Worm (Caenorhabditis elegans) whole organism, young adult: ENCODE data around the gene C16H3.3.

Source experiments
- B0261.1 ChIP-seq: sonication (generic microtip); optimal IDR thresholded peaks from 2 replicates; lab custom pipeline; 2016; ENCODE audit warnings: mild to moderate bottlenecking, missing genetic modification characterization, moderate library complexity, missing compliant biosample characterization
- B0336.3 ChIP-seq: fragments of 200-800 bp; sonication (Bioruptor generic); IDR thresholded peaks from 2 replicates; pipeline ENCODE4 v1.3.6; 2022; ENCODE audit warnings: missing genetic modification characterization, missing compliant biosample characterization
- C06A6.2 ChIP-seq: fragments of 200-800 bp; sonication (Bioruptor generic); conservative IDR thresholded peaks from 2 replicates; pipeline ENCODE4 v1.3.6; 2022; ENCODE audit warnings: missing genetic modification characterization, missing compliant biosample characterization
- C17E4.6 ChIP-seq: fragments of 200-800 bp; sonication (Bioruptor generic); IDR thresholded peaks from 2 replicates; pipeline ENCODE4 v1.3.6; 2022; ENCODE audit warnings: missing genetic modification reagents, missing genetic modification characterization, missing compliant biosample characterization
- D2030.7 ChIP-seq: fragments of 200-800 bp; sonication (Bioruptor generic); IDR thresholded peaks from 2 replicates; pipeline ENCODE4 v1.3.6; 2022; ENCODE audit warnings: missing genetic modification reagents, missing genetic modification characterization, missing compliant biosample characterization
- F22D6.2 ChIP-seq: sonication (generic microtip); optimal IDR thresholded peaks from 2 replicates; lab custom pipeline; 2016; ENCODE audit warnings: mild to moderate bottlenecking, missing genetic modification characterization, missing compliant biosample characterization
- F33H1.4 ChIP-seq: fragments of 200-800 bp; sonication (Bioruptor generic); IDR thresholded peaks from 2 replicates; pipeline ENCODE4 v1.3.6; 2022; ENCODE audit warnings: missing genetic modification reagents, missing genetic modification characterization, missing compliant biosample characterization
- F39B2.1 ChIP-seq: fragments of 200-800 bp; sonication (Bioruptor generic); IDR thresholded peaks from 2 replicates; pipeline ENCODE4 v1.3.6; 2022; ENCODE audit warnings: missing genetic modification reagents, missing genetic modification characterization, missing compliant biosample characterization
- F52B5.7 ChIP-seq: sonication (generic microtip); optimal IDR thresholded peaks from 2 replicates; lab custom pipeline; 2016; ENCODE audit warnings: mild to moderate bottlenecking, missing genetic modification characterization, missing compliant biosample characterization
- F57A8.1 ChIP-seq: fragments of 200-800 bp; sonication (Bioruptor generic); optimal IDR thresholded peaks from 2 replicates; lab custom pipeline; 2018; ENCODE audit warnings: mild to moderate bottlenecking, missing genetic modification characterization, moderate library complexity, missing compliant biosample characterization
- K11D2.4 ChIP-seq: fragments of 200-800 bp; sonication (Bioruptor generic); IDR thresholded peaks from 2 replicates; pipeline ENCODE4 v1.3.6; 2022; ENCODE audit warnings: missing genetic modification reagents, missing genetic modification characterization, missing compliant biosample characterization
- Y95B8A.8 ChIP-seq: fragments of 200-800 bp; sonication (Bioruptor generic); IDR thresholded peaks from 2 replicates; pipeline ENCODE4 v1.3.6; 2022; ENCODE audit warnings: missing genetic modification reagents, missing genetic modification characterization, missing compliant biosample characterization
- atf-7 ChIP-seq: sonication (generic microtip); optimal IDR thresholded peaks from 2 replicates; lab custom pipeline; 2017; ENCODE audit warnings: mild to moderate bottlenecking, missing genetic modification characterization, missing compliant biosample characterization
- athp-1 ChIP-seq: sonication (generic microtip); optimal IDR thresholded peaks from 2 replicates; lab custom pipeline; 2017; ENCODE audit warnings: mild to moderate bottlenecking, missing genetic modification characterization, missing compliant biosample characterization
- cebp-1 ChIP-seq, 2 experiments: fragments of 200-800 bp in 1 of 2; sonication (Bioruptor generic) in 1 of 2; sonication (generic microtip) in 1 of 2; IDR thresholded peaks in 1 of 2; optimal IDR thresholded peaks in 1 of 2; 2 replicates each; pipeline versions ENCODE4 v1.3.6 to Lab custom; 2017 to 2022; ENCODE audit warnings: missing compliant biosample characterization in 2 of 2, missing genetic modification characterization in 2 of 2, mild to moderate bottlenecking in 1 of 2, missing genetic modification reagents in 1 of 2, moderate library complexity in 1 of 2
- ceh-27 ChIP-seq: fragments of 200-800 bp; sonication (Bioruptor generic); optimal IDR thresholded peaks from 2 replicates; lab custom pipeline; 2018; ENCODE audit warnings: mild to moderate bottlenecking, missing genetic modification characterization, moderate library complexity, missing compliant biosample characterization
- ceh-58 ChIP-seq: fragments of 200-800 bp; sonication (Bioruptor generic); IDR thresholded peaks from 2 replicates; pipeline ENCODE4 v1.3.6; 2022; ENCODE audit warnings: missing genetic modification characterization, missing compliant biosample characterization
- hlh-26 ChIP-seq: fragments of 200-800 bp; sonication (Bioruptor generic); conservative IDR thresholded peaks from 2 replicates; pipeline ENCODE4 v1.3.6; 2022; ENCODE audit warnings: missing genetic modification reagents, missing genetic modification characterization, missing compliant biosample characterization
- hmg-1.2 ChIP-seq: fragments of 200-800 bp; sonication (Bioruptor generic); IDR thresholded peaks from 2 replicates; pipeline ENCODE4 v1.3.6; 2022; ENCODE audit warnings: missing genetic modification reagents, missing genetic modification characterization, missing compliant biosample characterization
- hmg-20 ChIP-seq: fragments of 200-800 bp; sonication (Bioruptor generic); IDR thresholded peaks from 2 replicates; pipeline ENCODE4 v1.3.6; 2022; ENCODE audit warnings: missing genetic modification reagents, missing genetic modification characterization, missing compliant biosample characterization
- hrde-1 ChIP-seq: sonication (generic microtip); optimal IDR thresholded peaks from 2 replicates; lab custom pipeline; 2016; ENCODE audit warnings: missing genetic modification characterization, mild to moderate bottlenecking, missing compliant biosample characterization, moderate library complexity, missing genotype, missing genetic modification reagents, borderline replicate concordance
- hsf-1 ChIP-seq: fragments of 200-800 bp; sonication (Bioruptor generic); IDR thresholded peaks from 2 replicates; pipeline ENCODE4 v1.3.6; 2022; ENCODE audit warnings: missing genetic modification reagents, missing genetic modification characterization, missing compliant biosample characterization
- let-607 ChIP-seq, 2 experiments: fragments of 200-800 bp in 1 of 2; sonication (Bioruptor generic) in 1 of 2; sonication (generic microtip) in 1 of 2; optimal IDR thresholded peaks; 2 replicates each; lab custom pipeline; 2016 to 2018; ENCODE audit warnings: mild to moderate bottlenecking in 2 of 2, missing compliant biosample characterization in 2 of 2, missing genetic modification characterization in 2 of 2, moderate library complexity in 2 of 2, missing genotype in 1 of 2
- lin-35 ChIP-seq, 3 experiments: fragments of 150-350 bp in 2 of 3; sonication (generic microtip) in 1 of 3; optimal IDR thresholded peaks; 2 replicates each; lab custom pipeline; 2014 to 2018; ENCODE audit warnings: missing biosample characterization in 3 of 3, missing genetic modification characterization in 3 of 3, missing genetic modification reagents in 3 of 3
- lir-1 ChIP-seq: fragments of 200-800 bp; sonication (Bioruptor generic); conservative IDR thresholded peaks from 2 replicates; pipeline ENCODE4 v1.3.6; 2022; ENCODE audit warnings: missing genetic modification reagents, missing genetic modification characterization, missing compliant biosample characterization
- mel-28 ChIP-seq: sonication (generic microtip); optimal IDR thresholded peaks from 2 replicates; lab custom pipeline; 2016; ENCODE audit warnings: borderline replicate concordance, mild to moderate bottlenecking, missing genetic modification characterization, missing compliant biosample characterization
- nhr-120 ChIP-seq: fragments of 200-800 bp; sonication (Bioruptor generic); IDR thresholded peaks from 2 replicates; pipeline ENCODE4 v1.3.6; 2022; ENCODE audit warnings: missing genetic modification characterization, missing compliant biosample characterization
- nhr-179 ChIP-seq: sonication (generic microtip); optimal IDR thresholded peaks from 2 replicates; lab custom pipeline; 2016; ENCODE audit warnings: mild to moderate bottlenecking, missing genetic modification characterization, missing compliant biosample characterization
- nhr-80 ChIP-seq: sonication (generic microtip); optimal IDR thresholded peaks from 2 replicates; lab custom pipeline; 2016; ENCODE audit warnings: missing genetic modification characterization, missing compliant biosample characterization
- pbrm-1 ChIP-seq: fragments of 200-800 bp; sonication (Bioruptor generic); IDR thresholded peaks from 2 replicates; pipeline ENCODE4 v1.3.6; 2022; ENCODE audit warnings: missing genetic modification reagents, missing genetic modification characterization, missing compliant biosample characterization
- pha-4 ChIP-seq: fragments of 150-350 bp; sonication (generic microtip); optimal IDR thresholded peaks from 2 replicates; lab custom pipeline; 2014; ENCODE audit warnings: missing biosample characterization, missing genetic modification reagents, missing genetic modification characterization
- rec-8 ChIP-seq, 2 experiments: sonication (generic microtip); optimal IDR thresholded peaks; 2 replicates each; lab custom pipeline; 2016; ENCODE audit warnings: mild to moderate bottlenecking in 2 of 2, missing genetic modification characterization in 2 of 2, missing genetic modification reagents in 2 of 2, missing genotype in 2 of 2, missing biosample characterization in 1 of 2, missing compliant biosample characterization in 1 of 2, moderate library complexity in 1 of 2
- repo-1 ChIP-seq: sonication (generic microtip); optimal IDR thresholded peaks from 2 replicates; lab custom pipeline; 2017; ENCODE audit warnings: mild to moderate bottlenecking, missing genetic modification characterization, missing compliant biosample characterization
- rpc-1 ChIP-seq, 2 experiments: fragments of 150-350 bp in 1 of 2; sonication (generic microtip) in 1 of 2; optimal IDR thresholded peaks; 2 replicates each; lab custom pipeline; 2014 to 2018; ENCODE audit warnings: missing biosample characterization in 1 of 2, missing genetic modification characterization in 1 of 2, missing genetic modification reagents in 1 of 2, missing genotype in 1 of 2
- sdz-38 ChIP-seq: sonication (generic microtip); optimal IDR thresholded peaks from 2 replicates; lab custom pipeline; 2016; ENCODE audit warnings: missing genotype, missing genetic modification characterization, missing compliant biosample characterization
- somi-1 ChIP-seq: fragments of 200-800 bp; sonication (Bioruptor generic); optimal IDR thresholded peaks from 2 replicates; lab custom pipeline; 2018; ENCODE audit warnings: mild to moderate bottlenecking, missing genetic modification characterization, missing compliant biosample characterization
- unc-62 ChIP-seq: fragments of 150-350 bp; optimal IDR thresholded peaks from 2 replicates; lab custom pipeline; 2014; ENCODE audit warnings: missing biosample characterization, missing genetic modification reagents, missing genetic modification characterization
- zim-3 ChIP-seq: sonication (generic microtip); optimal IDR thresholded peaks from 2 replicates; lab custom pipeline; 2017; ENCODE audit warnings: mild to moderate bottlenecking, missing genetic modification characterization, moderate library complexity, missing compliant biosample characterization
- ztf-22 ChIP-seq: fragments of 200-800 bp; sonication (Bioruptor generic); optimal IDR thresholded peaks from 2 replicates; lab custom pipeline; 2018; ENCODE audit warnings: mild to moderate bottlenecking, missing genetic modification characterization, moderate library complexity, missing compliant biosample characterization
- ztf-26 ChIP-seq: sonication (generic microtip); optimal IDR thresholded peaks from 2 replicates; lab custom pipeline; 2017; ENCODE audit warnings: missing genetic modification characterization, missing compliant biosample characterization

C16H3.3 gene

DNA sequence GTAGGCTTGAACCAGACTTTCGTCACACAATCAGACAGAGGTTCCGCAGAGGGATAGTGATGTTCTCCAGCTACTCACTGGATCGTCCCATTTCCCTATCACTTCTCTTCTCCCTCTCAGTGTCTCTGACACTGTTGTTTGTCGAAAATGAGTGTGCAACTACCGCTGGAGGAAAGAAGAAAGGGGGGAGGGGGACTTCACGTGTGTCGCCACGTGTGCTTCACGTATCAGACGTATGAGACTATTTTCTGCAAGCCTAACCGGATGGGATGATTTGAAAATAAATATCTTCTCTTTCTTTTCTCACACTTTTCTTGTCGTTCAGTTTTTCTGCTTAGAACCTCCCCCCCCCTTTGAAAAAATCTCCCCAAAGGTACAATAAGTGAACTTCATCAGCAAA lies 30.9 kb upstream of the C16H3.3 start, which contains the start of gene H18N23.2:
Gene H18N23.2, minus strand, starts transcription at position 82 of the 400 bp plus-strand sequence.
- no peak for TF ChIP-seq nhr-179 (tag; lab: Kevin White, UChicago)
- TF ChIP-seq K11D2.4 (GFP tag; lab: Robert Waterston, UW), result peak; percentile 52; the same call in 1 of the 2 replicates
- no peak for TF ChIP-seq zim-3
- peak; percentile 19 for TF ChIP-seq nhr-80
- TF ChIP-seq ceh-27 (GFP tag; lab: Kevin White, UChicago), result peak; percentile 10
- peak; percentile 77 for TF ChIP-seq ztf-26 (tag; lab: Kevin White, UChicago)
- no peak for TF ChIP-seq unc-62 (GFP tag; lab: Kevin White, UChicago)
- TF ChIP-seq sdz-38 (tag; lab: Kevin White, UChicago), result peak; percentile 4
- TF ChIP-seq hmg-20 (GFP tag; lab: Robert Waterston, UW), result no peak
- no peak for TF ChIP-seq hrde-1 (tag; lab: Kevin White, UChicago)
- no peak for TF ChIP-seq athp-1
- peak; percentile 21 for TF ChIP-seq F22D6.2 (tag; lab: Kevin White, UChicago)
- TF ChIP-seq F52B5.7 (tag; lab: Kevin White, UChicago), result no peak
- peak; percentile 81 for TF ChIP-seq somi-1 (GFP tag; lab: Kevin White, UChicago)
- no peak for TF ChIP-seq repo-1 (tag; lab: Kevin White, UChicago)
- TF ChIP-seq, all 124 proteins: peak for 7

DNA sequence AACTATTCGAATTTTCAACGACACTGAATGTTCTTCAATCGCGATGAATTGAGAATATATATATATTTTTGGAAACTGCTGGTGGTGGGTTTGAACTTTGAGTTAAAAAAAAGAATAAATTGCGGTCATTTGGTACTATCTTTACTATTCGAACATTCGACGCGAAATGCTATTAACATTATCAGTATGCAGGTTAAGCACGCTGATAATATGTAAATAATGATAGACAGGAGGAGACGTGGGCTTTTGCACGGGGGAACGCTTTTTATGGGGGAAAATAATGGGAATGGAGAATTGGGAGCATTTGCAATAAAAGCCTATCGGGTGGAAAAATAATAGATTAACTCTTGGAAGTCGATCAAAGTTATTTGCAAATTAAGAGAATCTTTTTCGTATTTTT lies 29.1 kb upstream of the C16H3.3 start:
- no peak for TF ChIP-seq hsf-1 (GFP tag; lab: Robert Waterston, UW)
- peak; percentile 46 for TF ChIP-seq nhr-80
- TF ChIP-seq hmg-1.2 (GFP tag; lab: Robert Waterston, UW), result no peak

DNA sequence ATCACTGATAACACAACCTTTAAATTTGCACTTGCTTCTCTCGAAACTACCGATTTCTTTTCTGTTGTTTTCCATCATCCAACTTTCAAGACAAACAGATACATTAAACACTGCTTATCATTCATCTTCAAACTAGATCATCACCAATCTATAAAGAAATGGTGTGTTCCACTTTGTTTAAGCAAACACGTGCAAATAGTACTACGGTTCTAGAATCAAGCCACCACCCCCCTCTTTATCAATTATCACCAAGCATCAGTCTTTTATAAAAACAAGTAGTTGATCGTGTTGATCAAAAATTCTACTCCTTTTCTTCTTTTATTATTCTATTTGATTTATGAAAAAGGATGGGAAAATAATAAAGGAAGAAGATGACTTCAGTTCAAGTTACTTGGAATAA lies 28.6 kb upstream of the C16H3.3 start:
- TF ChIP-seq cebp-1 (GFP tag; IDR thresholded peaks at IDR 0.05; lab: Robert Waterston, UW) (no peak), cebp-1 (tag; optimal IDR thresholded peaks at IDR 0.05; lab: Kevin White, UChicago) (no peak)

DNA sequence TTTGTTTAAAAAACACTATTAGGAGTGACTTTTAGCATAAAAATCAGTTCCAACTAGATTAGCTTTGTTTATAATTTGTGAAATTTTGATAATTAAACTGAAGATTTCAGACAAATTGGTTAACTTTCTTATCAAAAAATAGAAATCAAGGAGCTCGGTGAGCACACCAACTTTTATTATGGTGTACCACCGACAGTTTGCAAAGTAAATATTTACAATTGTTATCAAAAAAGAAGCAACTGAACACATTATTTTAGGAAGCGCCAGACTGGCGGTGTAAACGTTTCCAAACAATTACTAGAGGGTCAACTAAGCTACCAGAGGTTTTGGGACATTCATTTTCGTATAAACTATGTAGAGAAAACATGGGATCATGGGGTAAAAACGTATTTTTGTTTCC lies 27.7 kb upstream of the C16H3.3 start:
- TF ChIP-seq pha-4, result peak; percentile 30
- no peak for TF ChIP-seq athp-1

DNA sequence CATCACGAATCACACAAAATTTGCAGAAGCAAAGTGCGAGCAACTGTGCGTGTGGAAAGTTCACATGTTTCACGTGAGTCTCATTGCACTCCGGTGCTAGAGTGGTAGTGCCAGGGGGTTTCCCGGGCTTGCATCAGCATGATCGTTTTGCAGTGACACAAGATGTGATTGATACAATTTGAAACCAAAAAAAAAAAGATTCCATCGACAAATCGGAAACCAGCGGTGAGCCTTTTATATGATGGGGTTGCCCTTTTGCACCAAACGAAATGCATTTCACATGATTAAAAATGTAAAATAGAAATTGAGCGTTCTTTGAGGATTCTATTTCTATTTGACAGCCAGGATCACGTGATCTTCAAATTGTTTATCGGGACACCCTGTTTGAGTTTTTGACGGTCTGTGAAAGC lies 26.5 kb upstream of the C16H3.3 start:
- TF ChIP-seq Y95B8A.8 (GFP tag; lab: Robert Waterston, UW), result no peak
- TF ChIP-seq F39B2.1, result no peak
- no peak for TF ChIP-seq unc-62 (GFP tag; lab: Kevin White, UChicago)
- no peak for TF ChIP-seq nhr-120 (GFP tag; lab: Robert Waterston, UW)
- TF ChIP-seq let-607 (tag; optimal IDR thresholded peaks at IDR 0.05; lab: Kevin White, UChicago), result peak; percentile 4 to 38
- TF ChIP-seq rpc-1 (optimal IDR thresholded peaks at IDR 0.05; lab: Kevin White, UChicago), result no peak
- TF ChIP-seq rpc-1 (tag; optimal IDR thresholded peaks at IDR 0.05; lab: Kevin White, UChicago), result no peak
- peak; percentile 86 for TF ChIP-seq ztf-22
- TF ChIP-seq lin-35 (GFP tag; optimal IDR thresholded peaks at IDR 0.05; lab: Kevin White, UChicago), result no peak
- TF ChIP-seq ceh-58 (GFP tag; lab: Robert Waterston, UW), result no peak
- TF ChIP-seq F33H1.4, result no peak
- TF ChIP-seq ceh-27 (GFP tag; lab: Kevin White, UChicago), result no peak
- TF ChIP-seq F52B5.7 (tag; lab: Kevin White, UChicago), result no peak
- TF ChIP-seq C06A6.2 (GFP tag; lab: Robert Waterston, UW), result no peak
- no peak for TF ChIP-seq lir-1
- TF ChIP-seq D2030.7 (GFP tag; lab: Robert Waterston, UW), result no peak
- TF ChIP-seq B0261.1 (tag; lab: Kevin White, UChicago), result no peak
- TF ChIP-seq pbrm-1 (GFP tag; lab: Robert Waterston, UW), result 0 out of 2 replicates have a peak, but pooled peaks have one; percentile 25
- TF ChIP-seq atf-7 (tag; lab: Kevin White, UChicago), result peak; percentile 86
- no peak for TF ChIP-seq mel-28 (tag; lab: Kevin White, UChicago)
- no peak for TF ChIP-seq rec-8 (tag; optimal IDR thresholded peaks at IDR 0.05; lab: Kevin White, UChicago)
- peak; percentile 46 for TF ChIP-seq somi-1 (GFP tag; lab: Kevin White, UChicago)
- TF ChIP-seq C17E4.6, result no peak
- peak; percentile 67 for TF ChIP-seq nhr-80
- TF ChIP-seq F22D6.2 (tag; lab: Kevin White, UChicago), result peak; percentile 17
- no peak for TF ChIP-seq F57A8.1
- TF ChIP-seq hlh-26 (GFP tag; lab: Robert Waterston, UW), result no peak
- peak; percentile 52; the same call in 1 of the 2 replicates for TF ChIP-seq B0336.3
